Fruit fly (Drosophila melanogaster): ENCODE data around the gene CG12229.

The CG12229 gene

DNA sequence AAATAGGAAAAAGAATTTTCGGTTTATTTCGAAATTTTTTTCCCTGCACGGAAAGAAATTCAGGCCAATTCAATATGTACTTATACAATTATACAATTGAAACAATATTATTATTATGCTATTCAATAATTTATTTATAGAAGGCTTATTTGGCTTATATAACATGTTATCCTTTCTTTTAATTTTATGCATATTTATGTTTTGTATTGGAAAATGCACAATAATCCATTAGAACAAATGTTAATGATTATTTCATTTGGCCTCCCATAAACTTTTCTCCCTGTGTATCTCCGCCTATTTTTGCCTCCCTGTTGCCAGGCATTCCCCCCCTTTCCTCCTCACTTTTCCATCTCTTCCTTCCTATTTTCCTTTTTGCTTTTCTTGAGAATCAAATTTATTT is 11.7 kb upstream of the CG12229 start (continued):
- TF ChIP-seq Nf-YB (GFP tag; optimal IDR thresholded peaks at IDR 0.05) (no peak), Sox102F (GFP tag; optimal IDR thresholded peaks at IDR 0.05) (peak; percentile 12), zfh1 (GFP tag; IDR thresholded peaks at IDR 0.05) (no peak), CG7786 (GFP tag; optimal IDR thresholded peaks at IDR 0.05) (no peak), H2.0 (GFP tag; IDR thresholded peaks at IDR 0.05) (no peak), mam (GFP tag; optimal IDR thresholded peaks at IDR 0.05) (no peak), Ptx1 (GFP tag; IDR thresholded peaks at IDR 0.05) (peak; percentile 47; the same call in 1 of the 2 replicates), gem (tag; optimal IDR thresholded peaks at IDR 0.05) (peak; percentile 63), tap (tag; optimal IDR thresholded peaks at IDR 0.05) (peak; percentile 20), tx (GFP tag; optimal IDR thresholded peaks at IDR 0.05) (no peak), CG13296 (GFP tag; optimal IDR thresholded peaks at IDR 0.05) (peak; percentile 25), CG12659 (GFP tag; optimal IDR thresholded peaks at IDR 0.05) (peak; percentile 30), cwo (GFP tag; optimal IDR thresholded peaks at IDR 0.05) (peak; percentile 43), nmo (GFP tag; optimal IDR thresholded peaks at IDR 0.05) (peak; percentile 19), chif (GFP tag; optimal IDR thresholded peaks at IDR 0.05) (no peak), CG12391 (tag; optimal IDR thresholded peaks at IDR 0.05) (peak; percentile 34), CG17385 (GFP tag; optimal IDR thresholded peaks at IDR 0.05) (peak; percentile 19), ewg (GFP tag; optimal IDR thresholded peaks at IDR 0.05) (no peak), Doc2 (GFP tag; IDR thresholded peaks at IDR 0.05) (no peak), CG10959 (GFP tag; IDR thresholded peaks at IDR 0.05) (no peak), CoRest (tag; optimal IDR thresholded peaks at IDR 0.05) (peak; percentile 38), Doc3 (GFP tag; IDR thresholded peaks at IDR 0.05; ENCODE audit: partially characterized antibody) (no peak), grau (tag; optimal IDR thresholded peaks at IDR 0.05) (peak; percentile 53), Hr51 (GFP tag; optimal IDR thresholded peaks at IDR 0.05) (peak in 1 of 2 experiments; percentile 25), CG30403 (GFP tag; optimal IDR thresholded peaks at IDR 0.05) (peak; percentile 44), Nf-YC (tag; optimal IDR thresholded peaks at IDR 0.05) (peak; percentile 6), Blimp-1 (GFP tag; optimal IDR thresholded peaks at IDR 0.05) (peak; percentile 7), CG3726 (GFP tag; IDR thresholded peaks at IDR 0.05) (no peak), CG4328 (GFP tag; optimal IDR thresholded peaks at IDR 0.05) (peak; percentile 15), Hr3 (GFP tag; optimal IDR thresholded peaks at IDR 0.05) (peak; percentile 14), PHDP (tag; optimal IDR thresholded peaks at IDR 0.05) (peak; percentile 35), Hmr (GFP tag; optimal IDR thresholded peaks at IDR 0.05) (peak; percentile 70), run (tag; optimal IDR thresholded peaks at IDR 0.05) (no peak), CG10543 (GFP tag; optimal IDR thresholded peaks at IDR 0.05) (peak; percentile 8), kay (GFP tag; optimal IDR thresholded peaks at IDR 0.05) (no peak), Mrtf (GFP tag; IDR thresholded peaks at IDR 0.05) (no peak), Oli (tag; optimal IDR thresholded peaks at IDR 0.05) (peak; percentile 16), CG6854 (GFP tag; optimal IDR thresholded peaks at IDR 0.05) (no peak), lab (GFP tag; optimal IDR thresholded peaks at IDR 0.05) (peak; percentile 68), CG7556 (GFP tag; optimal IDR thresholded peaks at IDR 0.05) (peak; percentile 78), sqz (GFP tag; optimal IDR thresholded peaks at IDR 0.05) (no peak), disco-r (GFP tag; optimal IDR thresholded peaks at IDR 0.05) (no peak), Sox100B (GFP tag; optimal IDR thresholded peaks at IDR 0.05) (peak; percentile 35), zen (tag; optimal IDR thresholded peaks at IDR 0.05) (no peak), CG5180 (GFP tag; optimal IDR thresholded peaks at IDR 0.05) (no peak), Adf1 (GFP tag; IDR thresholded peaks at IDR 0.05) (no peak), CG15269 (tag; optimal IDR thresholded peaks at IDR 0.05) (peak; percentile 17), CG2678 (tag; optimal IDR thresholded peaks at IDR 0.05) (peak; percentile 71), CG9727 (GFP tag; optimal IDR thresholded peaks at IDR 0.05) (peak; percentile 54), CG16813 (GFP tag; IDR thresholded peaks at IDR 0.05; ENCODE audit: partially characterized antibody) (no peak)
